Fruit fly (Drosophila melanogaster): ENCODE results near the gene Antp.

Antp gene

DNA sequence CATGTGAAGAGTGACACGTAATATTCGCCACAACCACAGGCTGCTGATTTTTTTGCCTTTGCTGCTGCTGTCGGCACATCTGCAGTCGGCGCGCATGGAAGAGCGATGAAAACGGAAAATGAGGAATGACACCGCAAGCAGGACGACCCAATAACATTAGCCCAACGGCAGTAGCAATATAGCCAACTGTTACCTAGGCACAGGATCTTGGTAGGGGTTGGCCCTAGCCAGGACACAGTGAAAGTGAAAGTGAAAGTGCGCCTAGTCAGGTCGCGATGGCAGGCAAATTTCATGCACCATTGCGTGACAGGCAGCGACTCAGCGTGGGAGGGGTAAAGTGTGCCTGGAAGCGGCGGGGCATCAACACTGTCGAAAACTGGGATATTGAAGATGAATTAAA lies 110.2 kb downstream of the Antp start:
- no peak for TF ChIP-seq Dll (optimal IDR thresholded peaks at IDR 0.05)
- TF ChIP-seq EcR (GFP tag; optimal IDR thresholded peaks at IDR 0.05), result no peak
- no peak for TF ChIP-seq usp (GFP tag; optimal IDR thresholded peaks at IDR 0.05)
- TF ChIP-seq psq (optimal IDR thresholded peaks at IDR 0.05), result no peak
- TF ChIP-seq CG8478 (optimal IDR thresholded peaks at IDR 0.05), result no peak
- TF ChIP-seq pan (optimal IDR thresholded peaks at IDR 0.05), result no peak

DNA sequence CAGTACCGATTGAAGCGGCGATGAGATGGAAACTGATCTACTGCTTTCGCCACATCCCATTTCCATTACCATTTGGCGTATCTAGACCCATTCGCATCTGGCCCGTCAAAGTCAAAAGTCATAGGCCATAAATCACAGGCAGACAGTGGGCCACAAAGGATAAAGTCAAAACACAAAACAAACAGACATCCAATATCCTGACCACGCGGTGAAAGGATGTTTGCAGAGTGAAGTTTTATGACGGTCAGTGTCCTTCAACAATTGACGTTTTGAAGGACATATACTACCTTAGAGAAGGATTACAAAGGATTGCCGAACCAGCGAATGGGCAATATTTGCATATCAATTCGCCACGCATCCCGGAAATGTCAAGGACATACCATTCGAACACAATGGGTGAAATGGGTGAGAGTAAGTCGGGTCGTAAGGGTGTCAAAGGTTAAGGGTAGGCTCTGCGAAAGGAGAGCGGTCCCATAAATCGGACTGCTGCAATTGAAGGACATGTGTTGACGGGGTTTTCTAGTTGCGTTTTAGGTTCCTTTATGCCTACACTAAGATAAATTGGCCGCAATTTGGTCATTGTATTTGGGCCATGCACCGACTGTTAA lies 113.7 kb downstream of the Antp start:
- TF ChIP-seq psq (optimal IDR thresholded peaks at IDR 0.05) (no peak), CG8478 (optimal IDR thresholded peaks at IDR 0.05) (no peak), usp (GFP tag; optimal IDR thresholded peaks at IDR 0.05) (no peak), Dll (optimal IDR thresholded peaks at IDR 0.05) (no peak), pan (optimal IDR thresholded peaks at IDR 0.05) (no peak), EcR (GFP tag; optimal IDR thresholded peaks at IDR 0.05) (no peak)

- TF ChIP-seq psq (optimal IDR thresholded peaks at IDR 0.05) (no peak), usp (GFP tag; optimal IDR thresholded peaks at IDR 0.05) (no peak), EcR (GFP tag; optimal IDR thresholded peaks at IDR 0.05) (no peak), pan (optimal IDR thresholded peaks at IDR 0.05) (no peak), Dll (optimal IDR thresholded peaks at IDR 0.05) (no peak), CG8478 (optimal IDR thresholded peaks at IDR 0.05) (no peak)
These were observed 117.6 kb downstream of the Antp start for dm6 chr3R:6881264-6882014.

DNA sequence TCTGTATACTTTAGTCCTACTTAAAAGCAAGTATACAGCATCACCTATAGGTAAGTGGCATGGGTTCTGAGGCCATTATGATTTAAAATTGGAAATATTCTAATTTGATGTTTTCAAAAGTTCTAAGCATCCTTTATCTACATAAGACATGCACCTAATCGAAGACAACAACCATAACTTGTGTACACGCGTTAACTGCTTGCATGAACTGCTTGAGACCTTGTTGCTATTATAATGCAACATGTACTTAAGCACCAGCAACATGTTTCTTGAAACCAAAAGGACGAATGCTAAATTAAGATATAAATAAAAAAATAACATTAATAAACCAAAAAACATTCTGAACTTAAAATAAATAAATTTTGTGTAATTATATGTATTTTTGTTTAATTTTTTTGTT lies 128.2 kb downstream of the Antp start:
- TF ChIP-seq pan (optimal IDR thresholded peaks at IDR 0.05) (no peak), CG8478 (optimal IDR thresholded peaks at IDR 0.05) (no peak), EcR (GFP tag; optimal IDR thresholded peaks at IDR 0.05) (no peak), usp (GFP tag; optimal IDR thresholded peaks at IDR 0.05) (no peak), psq (optimal IDR thresholded peaks at IDR 0.05) (no peak), Dll (optimal IDR thresholded peaks at IDR 0.05) (no peak)

DNA sequence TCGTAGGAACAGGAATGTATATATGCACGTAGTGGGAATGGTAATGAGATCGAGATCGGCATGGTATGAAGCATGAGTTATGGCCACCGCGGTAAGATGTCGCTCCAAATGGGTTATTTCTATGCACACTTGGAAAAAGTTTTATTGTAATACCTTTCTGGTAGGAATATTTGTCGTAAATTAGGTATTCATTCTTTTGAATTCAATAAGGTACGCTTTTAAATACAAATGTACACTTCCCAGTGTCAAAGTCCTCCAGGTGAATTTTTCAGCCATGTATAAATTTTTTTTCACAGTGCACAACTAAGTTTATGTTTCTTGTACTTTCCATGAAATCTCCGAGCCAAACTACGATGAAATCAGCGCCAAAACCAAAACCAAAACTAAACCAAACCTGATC lies 129.7 kb downstream of the Antp start:
- TF ChIP-seq Dll (optimal IDR thresholded peaks at IDR 0.05) (no peak), usp (GFP tag; optimal IDR thresholded peaks at IDR 0.05) (no peak), psq (optimal IDR thresholded peaks at IDR 0.05) (no peak), pan (optimal IDR thresholded peaks at IDR 0.05) (no peak), CG8478 (optimal IDR thresholded peaks at IDR 0.05) (no peak), EcR (GFP tag; optimal IDR thresholded peaks at IDR 0.05) (no peak)

DNA sequence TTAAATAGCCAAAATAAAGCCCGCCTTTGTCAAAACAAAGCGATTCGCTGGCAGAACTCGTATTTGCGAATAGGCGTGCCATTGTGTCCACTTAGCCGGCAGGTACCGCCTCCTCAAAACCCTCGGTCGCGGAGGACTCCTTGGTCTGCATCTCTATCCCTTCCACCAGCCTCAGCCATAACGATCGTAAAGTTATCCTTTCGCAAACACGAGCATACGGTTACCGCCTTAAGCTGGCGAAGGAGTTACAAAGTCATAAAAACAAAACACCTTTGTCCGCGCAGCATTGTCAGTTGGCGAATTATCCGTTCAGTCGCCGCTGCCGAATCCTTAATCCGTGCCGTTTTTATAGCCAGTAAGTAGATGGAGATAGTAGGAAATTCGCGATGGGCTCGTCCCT lies 130.8 kb downstream of the Antp start:
- no peak for TF ChIP-seq EcR (GFP tag; optimal IDR thresholded peaks at IDR 0.05)
- no peak for TF ChIP-seq CG8478 (optimal IDR thresholded peaks at IDR 0.05)
- TF ChIP-seq usp (GFP tag; optimal IDR thresholded peaks at IDR 0.05), result no peak
- no peak for TF ChIP-seq psq (optimal IDR thresholded peaks at IDR 0.05)
- no peak for TF ChIP-seq Dll (optimal IDR thresholded peaks at IDR 0.05)
- no peak for TF ChIP-seq pan (optimal IDR thresholded peaks at IDR 0.05)

- TF ChIP-seq pan (optimal IDR thresholded peaks at IDR 0.05), result no peak
These were observed 135.1 kb downstream of the Antp start, which contains the start of gene ftz for dm6 chr3R:6863769-6864393. TSS of gene ftz (plus strand) at chr3R:6864324.

dm6 chr3R:6862577-6862976 lies 136.5 kb downstream of the Antp start:
- TF ChIP-seq usp (GFP tag; optimal IDR thresholded peaks at IDR 0.05), result no peak
- TF ChIP-seq EcR (GFP tag; optimal IDR thresholded peaks at IDR 0.05), result no peak
- no peak for TF ChIP-seq pan (optimal IDR thresholded peaks at IDR 0.05)
- no peak for TF ChIP-seq psq (optimal IDR thresholded peaks at IDR 0.05)
- TF ChIP-seq CG8478 (optimal IDR thresholded peaks at IDR 0.05), result no peak
- no peak for TF ChIP-seq Dll (optimal IDR thresholded peaks at IDR 0.05)

DNA sequence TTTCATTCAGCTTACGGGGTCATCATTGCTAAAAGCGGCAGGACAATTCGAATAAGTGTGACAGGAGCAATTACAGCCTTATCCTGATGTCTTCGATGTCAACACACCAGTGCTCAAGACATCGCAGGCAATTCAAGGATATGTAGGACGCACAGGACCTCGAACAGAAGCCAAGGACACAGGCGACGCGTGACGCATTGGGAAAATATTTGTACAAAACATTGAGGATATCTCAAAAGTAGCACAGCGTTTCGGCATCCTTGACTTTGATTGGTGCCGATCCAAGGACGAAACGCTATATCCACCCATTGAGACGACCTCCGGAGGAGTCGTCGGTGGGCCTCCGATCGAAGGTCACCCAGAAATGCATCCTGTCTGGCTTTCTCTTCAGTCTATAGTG lies 139.0 kb downstream of the Antp start:
- TF ChIP-seq CG8478 (optimal IDR thresholded peaks at IDR 0.05), result no peak
- TF ChIP-seq pan (optimal IDR thresholded peaks at IDR 0.05), result no peak
- no peak for TF ChIP-seq psq (optimal IDR thresholded peaks at IDR 0.05)
- TF ChIP-seq EcR (GFP tag; optimal IDR thresholded peaks at IDR 0.05), result no peak
- TF ChIP-seq Dll (optimal IDR thresholded peaks at IDR 0.05), result no peak
- no peak for TF ChIP-seq usp (GFP tag; optimal IDR thresholded peaks at IDR 0.05)

DNA sequence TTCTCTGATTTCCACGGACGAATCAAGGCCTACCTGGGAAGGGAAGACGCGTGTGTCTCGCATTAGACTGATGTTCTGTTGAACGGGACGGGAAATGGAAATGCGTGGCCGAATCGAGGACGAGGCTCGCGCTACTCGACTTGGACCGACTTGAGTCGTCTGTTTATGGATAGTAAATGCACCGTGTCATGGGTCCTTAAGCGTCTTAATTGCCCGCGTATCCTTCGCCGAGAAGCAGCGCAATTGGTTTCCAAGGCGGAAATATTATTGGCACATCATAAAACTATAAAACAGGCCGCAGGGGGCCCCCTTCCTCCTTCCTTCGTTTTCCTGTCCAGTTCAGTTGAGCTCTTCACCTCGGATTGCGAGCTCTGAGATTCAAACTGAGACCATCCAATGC lies 140.0 kb downstream of the Antp start:
- TF ChIP-seq EcR (GFP tag; optimal IDR thresholded peaks at IDR 0.05), result no peak
- no peak for TF ChIP-seq psq (optimal IDR thresholded peaks at IDR 0.05)
- TF ChIP-seq usp (GFP tag; optimal IDR thresholded peaks at IDR 0.05), result no peak
- no peak for TF ChIP-seq CG8478 (optimal IDR thresholded peaks at IDR 0.05)
- TF ChIP-seq pan (optimal IDR thresholded peaks at IDR 0.05), result no peak
- no peak for TF ChIP-seq Dll (optimal IDR thresholded peaks at IDR 0.05)

dm6 chr3R:6857425-6857824 lies 141.6 kb downstream of the Antp start:
- TF ChIP-seq Dll (optimal IDR thresholded peaks at IDR 0.05), result no peak
- TF ChIP-seq psq (optimal IDR thresholded peaks at IDR 0.05), result no peak
- no peak for TF ChIP-seq usp (GFP tag; optimal IDR thresholded peaks at IDR 0.05)
- TF ChIP-seq EcR (GFP tag; optimal IDR thresholded peaks at IDR 0.05), result no peak
- TF ChIP-seq CG8478 (optimal IDR thresholded peaks at IDR 0.05), result no peak
- TF ChIP-seq pan (optimal IDR thresholded peaks at IDR 0.05), result no peak

DNA sequence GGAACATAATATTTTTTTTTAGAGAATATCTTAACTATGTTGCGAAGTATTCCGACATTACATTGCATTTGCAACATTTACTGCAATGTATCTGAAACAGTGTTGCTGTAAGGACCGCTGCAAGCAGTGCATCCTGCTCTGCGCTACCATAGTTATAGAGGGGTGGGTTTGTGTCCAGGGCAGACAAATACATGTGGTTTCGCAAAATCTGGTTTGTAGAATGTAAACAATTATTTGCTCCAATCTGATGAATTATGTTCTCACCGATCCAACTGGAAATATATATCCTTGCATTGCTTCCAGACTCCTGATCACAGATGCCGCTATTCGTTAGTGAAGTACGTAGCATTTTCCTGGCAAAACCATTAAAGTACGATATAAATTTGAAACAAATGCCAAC lies 144.7 kb downstream of the Antp start:
- TF ChIP-seq CG8478 (optimal IDR thresholded peaks at IDR 0.05), result no peak
- no peak for TF ChIP-seq pan (optimal IDR thresholded peaks at IDR 0.05)
- TF ChIP-seq psq (optimal IDR thresholded peaks at IDR 0.05), result no peak
- TF ChIP-seq Dll (optimal IDR thresholded peaks at IDR 0.05), result no peak
- no peak for TF ChIP-seq EcR (GFP tag; optimal IDR thresholded peaks at IDR 0.05)
- no peak for TF ChIP-seq usp (GFP tag; optimal IDR thresholded peaks at IDR 0.05)

All from whole organism.